Worm (Caenorhabditis elegans) whole organism, mixed stage, embryonic: ENCODE measurements around the gene Y47D3B.4.

Experiments used
- M03D4.4 ChIP-seq: sonication (generic microtip); optimal IDR thresholded peaks from 2 replicates; lab custom pipeline; 2017; ENCODE audit warnings: mild to moderate bottlenecking, missing genetic modification characterization, missing compliant biosample characterization
- bed-3 ChIP-seq: fragments of 200-800 bp; sonication (Bioruptor generic); optimal IDR thresholded peaks from 3 replicates; lab custom pipeline; 2018; ENCODE audit warnings: mild to moderate bottlenecking, missing genetic modification characterization, moderate library complexity, missing compliant biosample characterization
- blmp-1 ChIP-seq: fragments of 150-350 bp; optimal IDR thresholded peaks from 2 replicates; lab custom pipeline; 2014; ENCODE audit warnings: missing biosample characterization, missing genetic modification characterization
- ceh-39 ChIP-seq: fragments of 150-350 bp; optimal IDR thresholded peaks from 2 replicates; lab custom pipeline; 2014; ENCODE audit warnings: missing biosample characterization, missing genetic modification characterization
- ceh-43 ChIP-seq: fragments of 200-800 bp; sonication (Bioruptor generic); optimal IDR thresholded peaks from 2 replicates; lab custom pipeline; 2018; ENCODE audit warnings: mild to moderate bottlenecking, missing genetic modification characterization, moderate library complexity, missing compliant biosample characterization
- ceh-83 ChIP-seq: fragments of 200-800 bp; sonication (Bioruptor generic); optimal IDR thresholded peaks from 2 replicates; lab custom pipeline; 2018; ENCODE audit warnings: mild to moderate bottlenecking, missing genetic modification characterization, missing compliant biosample characterization
- ces-1 ChIP-seq: fragments of 150-350 bp; optimal IDR thresholded peaks from 2 replicates; lab custom pipeline; 2014; ENCODE audit warnings: missing biosample characterization, missing genetic modification reagents, missing genetic modification characterization
- cnd-1 ChIP-seq: fragments of 200-800 bp; sonication (Bioruptor generic); optimal IDR thresholded peaks from 2 replicates; lab custom pipeline; 2018; ENCODE audit warnings: mild to moderate bottlenecking, missing genetic modification characterization, missing compliant biosample characterization
- drap-1 ChIP-seq: fragments of 200-800 bp; sonication (Bioruptor generic); optimal IDR thresholded peaks from 3 replicates; lab custom pipeline; 2018; ENCODE audit warnings: mild to moderate bottlenecking, missing genetic modification characterization, missing compliant biosample characterization
- elt-1 ChIP-seq: sonication (generic microtip); optimal IDR thresholded peaks from 2 replicates; lab custom pipeline; 2017; ENCODE audit warnings: missing genetic modification characterization, mild to moderate bottlenecking, missing compliant biosample characterization, antibody characterized with exemption, moderate library complexity, borderline replicate concordance; ENCODE audit not compliant: insufficient read depth
- elt-3 ChIP-seq: fragments of 150-350 bp; optimal IDR thresholded peaks from 2 replicates; lab custom pipeline; 2014; ENCODE audit warnings: missing biosample characterization, missing genetic modification characterization
- flh-1 ChIP-seq: fragments of 200-800 bp; sonication (Bioruptor generic); optimal IDR thresholded peaks from 2 replicates; lab custom pipeline; 2018; ENCODE audit warnings: mild to moderate bottlenecking, missing genetic modification characterization, moderate library complexity, missing compliant biosample characterization
- ham-2 ChIP-seq: fragments of 200-800 bp; sonication (Bioruptor generic); optimal IDR thresholded peaks from 2 replicates; lab custom pipeline; 2018; ENCODE audit warnings: mild to moderate bottlenecking, missing genetic modification characterization, missing compliant biosample characterization
- hlh-1 ChIP-seq: fragments of 150-350 bp; optimal IDR thresholded peaks from 2 replicates; lab custom pipeline; 2014; ENCODE audit warnings: missing biosample characterization, missing genetic modification reagents, missing genetic modification characterization
- lin-13 ChIP-seq: fragments of 150-350 bp; optimal IDR thresholded peaks from 2 replicates; lab custom pipeline; 2014; ENCODE audit warnings: missing biosample characterization, missing genetic modification characterization
- lin-32 ChIP-seq: fragments of 200-800 bp; sonication (Bioruptor generic); optimal IDR thresholded peaks from 2 replicates; lab custom pipeline; 2018; ENCODE audit warnings: mild to moderate bottlenecking, missing genetic modification characterization, missing compliant biosample characterization
- lsy-2 ChIP-seq: fragments of 150-350 bp; optimal IDR thresholded peaks from 2 replicates; lab custom pipeline; 2014; ENCODE audit warnings: missing biosample characterization, missing genetic modification characterization
- mab-5 ChIP-seq: fragments of 150-350 bp; optimal IDR thresholded peaks from 2 replicates; lab custom pipeline; 2014; ENCODE audit warnings: missing biosample characterization, missing genetic modification characterization
- mep-1 ChIP-seq: fragments of 150-350 bp; optimal IDR thresholded peaks from 2 replicates; lab custom pipeline; 2017; ENCODE audit warnings: missing biosample characterization, missing genetic modification reagents, missing genetic modification characterization, inconsistent platforms
- mls-2 ChIP-seq: sonication (generic microtip); optimal IDR thresholded peaks from 2 replicates; lab custom pipeline; 2016; ENCODE audit warnings: mild to moderate bottlenecking, missing genetic modification characterization, moderate library complexity, missing compliant biosample characterization
- nhr-12 ChIP-seq: fragments of 150-350 bp; optimal IDR thresholded peaks from 2 replicates; lab custom pipeline; 2014; ENCODE audit warnings: missing biosample characterization, missing genetic modification characterization
- nhr-2 ChIP-seq: fragments of 150-350 bp; optimal IDR thresholded peaks from 2 replicates; lab custom pipeline; 2014; ENCODE audit warnings: missing biosample characterization, missing genetic modification characterization
- nhr-237 ChIP-seq: fragments of 150-350 bp; optimal IDR thresholded peaks from 2 replicates; lab custom pipeline; 2014; ENCODE audit warnings: missing biosample characterization, missing genetic modification characterization
- nhr-28 ChIP-seq: fragments of 150-350 bp; optimal IDR thresholded peaks from 2 replicates; lab custom pipeline; 2014; ENCODE audit warnings: missing biosample characterization, missing genetic modification characterization
- nhr-76 ChIP-seq: sonication (generic microtip); optimal IDR thresholded peaks from 2 replicates; lab custom pipeline; 2017; ENCODE audit warnings: missing biosample characterization, missing genetic modification characterization
- pha-4 ChIP-seq: fragments of 150-350 bp; optimal IDR thresholded peaks from 2 replicates; lab custom pipeline; 2018; ENCODE audit warnings: missing biosample characterization, missing genetic modification reagents, missing genetic modification characterization
- sem-2 ChIP-seq: fragments of 200-800 bp; sonication (Bioruptor generic); optimal IDR thresholded peaks from 2 replicates; lab custom pipeline; 2018; ENCODE audit warnings: mild to moderate bottlenecking, missing genetic modification characterization, missing compliant biosample characterization
- snpc-4 ChIP-seq: fragments of 150-350 bp; optimal IDR thresholded peaks from 2 replicates; lab custom pipeline; 2014; ENCODE audit warnings: missing biosample characterization, missing genetic modification characterization
- sptf-1 ChIP-seq: sonication (generic microtip); optimal IDR thresholded peaks from 2 replicates; lab custom pipeline; 2017; ENCODE audit warnings: mild to moderate bottlenecking, missing genetic modification characterization, moderate library complexity, missing compliant biosample characterization
- tbx-8 ChIP-seq: fragments of 200-800 bp; sonication (Bioruptor generic); optimal IDR thresholded peaks from 2 replicates; lab custom pipeline; 2018; ENCODE audit warnings: mild to moderate bottlenecking, missing genetic modification characterization, moderate library complexity, missing compliant biosample characterization
- unc-120 ChIP-seq: sonication (generic microtip); optimal IDR thresholded peaks from 2 replicates; lab custom pipeline; 2017; ENCODE audit warnings: missing genetic modification characterization, missing compliant biosample characterization; ENCODE audit not compliant: poor library complexity, severe bottlenecking
- unc-39 ChIP-seq: fragments of 150-350 bp; optimal IDR thresholded peaks from 2 replicates; lab custom pipeline; 2014; ENCODE audit warnings: missing biosample characterization, missing genetic modification characterization
- unc-62 ChIP-seq: fragments of 150-350 bp; optimal IDR thresholded peaks from 2 replicates; lab custom pipeline; 2014; ENCODE audit warnings: missing biosample characterization, missing genetic modification reagents, missing genetic modification characterization
- zip-8 ChIP-seq: fragments of 150-350 bp; optimal IDR thresholded peaks from 2 replicates; lab custom pipeline; 2014; ENCODE audit warnings: missing biosample characterization, missing genetic modification characterization
- ztf-11 ChIP-seq: fragments of 150-350 bp; optimal IDR thresholded peaks from 2 replicates; lab custom pipeline; 2014; ENCODE audit warnings: missing biosample characterization, missing genetic modification characterization

Y47D3B.4 gene

ce11 chrIII:11405049-11405448, at the start of gene Y47D3B.4:
TSS of gene Y47D3B.4 (plus strand) at chrIII:11405349.
- TF ChIP-seq ham-2 = no peak
- no peak for TF ChIP-seq mep-1 (tag; lab: Kevin White, UChicago)
- TF ChIP-seq unc-39 (tag; lab: Kevin White, UChicago) = no peak
- no peak for TF ChIP-seq ceh-39 (tag; lab: Kevin White, UChicago)
- no peak for TF ChIP-seq nhr-2 (tag; lab: Kevin White, UChicago)
- TF ChIP-seq zip-8 (tag; lab: Kevin White, UChicago) = no peak
- no peak for TF ChIP-seq blmp-1 (tag; lab: Kevin White, UChicago)
- TF ChIP-seq flh-1 (GFP tag; lab: Kevin White, UChicago) = no peak
- no peak for TF ChIP-seq ceh-43 (GFP tag; lab: Kevin White, UChicago)
- TF ChIP-seq nhr-237 = no peak
- TF ChIP-seq lsy-2 (tag; lab: Kevin White, UChicago) = no peak
- no peak for TF ChIP-seq unc-120 (tag; lab: Kevin White, UChicago)
- no peak for TF ChIP-seq drap-1 (GFP tag; lab: Kevin White, UChicago)
- TF ChIP-seq cnd-1 (tag; lab: Kevin White, UChicago) = no peak

DNA sequence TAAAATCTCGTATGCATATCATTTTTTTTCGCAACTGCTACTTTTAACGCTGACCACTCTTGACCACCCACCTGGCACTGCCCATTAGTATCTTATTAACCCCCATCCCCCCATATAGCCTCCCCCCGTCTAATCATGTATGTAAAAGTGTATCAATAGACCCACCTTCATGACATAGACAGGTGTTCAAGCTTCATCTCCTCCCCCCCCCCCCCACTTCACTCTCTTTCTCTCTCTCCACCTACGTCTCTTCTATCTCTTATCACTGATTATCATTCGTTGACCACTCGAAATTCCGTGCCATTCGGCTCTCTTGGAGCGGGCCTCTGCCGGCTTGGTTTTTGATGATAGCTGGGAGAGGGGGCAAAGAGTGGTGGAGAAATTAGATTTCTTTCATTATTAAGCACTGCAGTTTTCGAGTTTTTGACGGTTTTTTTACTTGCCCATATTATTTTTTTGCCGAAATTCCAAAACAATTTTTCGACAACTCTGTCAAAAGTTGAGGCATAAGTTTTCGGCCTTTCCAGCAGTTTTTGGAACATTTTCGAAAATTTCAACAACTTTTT, 49.3 kb upstream of the Y47D3B.4 start:
- TF ChIP-seq elt-1 (tag; lab: Kevin White, UChicago) (no peak), unc-120 (tag; lab: Kevin White, UChicago) (peak; percentile 35), nhr-237 (no peak), pha-4 (tag; lab: Kevin White, UChicago) (no peak), unc-62 (no peak), ham-2 (no peak), bed-3 (no peak), drap-1 (GFP tag; lab: Kevin White, UChicago) (peak; percentile 14), elt-3 (tag; lab: Kevin White, UChicago) (no peak), nhr-12 (tag; lab: Kevin White, UChicago) (no peak), sptf-1 (tag; lab: Kevin White, UChicago) (no peak), blmp-1 (tag; lab: Kevin White, UChicago) (no peak), cnd-1 (tag; lab: Kevin White, UChicago) (no peak), ceh-43 (GFP tag; lab: Kevin White, UChicago) (no peak), nhr-28 (tag; lab: Kevin White, UChicago) (no peak), ceh-39 (tag; lab: Kevin White, UChicago) (no peak), ces-1 (GFP tag; lab: Kevin White, UChicago) (no peak), nhr-76 (tag; lab: Kevin White, UChicago) (no peak), nhr-2 (tag; lab: Kevin White, UChicago) (no peak), sem-2 (GFP tag; lab: Kevin White, UChicago) (no peak), mab-5 (tag; lab: Kevin White, UChicago) (no peak), ceh-83 (GFP tag; lab: Kevin White, UChicago) (no peak), mls-2 (tag; lab: Kevin White, UChicago) (no peak), mep-1 (tag; lab: Kevin White, UChicago) (no peak), flh-1 (GFP tag; lab: Kevin White, UChicago) (no peak), lsy-2 (tag; lab: Kevin White, UChicago) (no peak), M03D4.4 (peak; percentile 16), zip-8 (tag; lab: Kevin White, UChicago) (no peak), snpc-4 (no peak), lin-32 (GFP tag; lab: Kevin White, UChicago) (no peak), ztf-11 (tag; lab: Kevin White, UChicago) (no peak), unc-39 (tag; lab: Kevin White, UChicago) (no peak), hlh-1 (tag; lab: Kevin White, UChicago) (peak; percentile 17), lin-13 (tag; lab: Kevin White, UChicago) (no peak), tbx-8 (GFP tag; lab: Kevin White, UChicago) (no peak)

- no peak for TF ChIP-seq flh-1 (GFP tag; lab: Kevin White, UChicago)
- TF ChIP-seq snpc-4 = no peak
- TF ChIP-seq blmp-1 (tag; lab: Kevin White, UChicago) = no peak
- no peak for TF ChIP-seq ces-1 (GFP tag; lab: Kevin White, UChicago)
- no peak for TF ChIP-seq unc-62
- TF ChIP-seq drap-1 (GFP tag; lab: Kevin White, UChicago) = no peak
- TF ChIP-seq mab-5 (tag; lab: Kevin White, UChicago) = no peak
- TF ChIP-seq elt-3 (tag; lab: Kevin White, UChicago) = no peak
- TF ChIP-seq M03D4.4 = no peak
- no peak for TF ChIP-seq nhr-12 (tag; lab: Kevin White, UChicago)
- no peak for TF ChIP-seq elt-1 (tag; lab: Kevin White, UChicago)
- no peak for TF ChIP-seq lin-32 (GFP tag; lab: Kevin White, UChicago)
Observed at ce11 chrIII:11357418-11357817, 47.7 kb upstream of the Y47D3B.4 start.
